Fruit fly (Drosophila melanogaster): ENCODE measurements around the gene Ubc2.
A peak's percentile ranks its signal among the peaks of the same experiment; 100 is the strongest.

The Ubc2 gene

dm6 chr2L:10732343-10732808, 35.4 kb downstream of the Ubc2 start, which contains the start of the genes EMC3 and Dpy-30L1 (continued):
- no peak for TF ChIP-seq CG10274 (GFP tag; optimal IDR thresholded peaks at IDR 0.05)
- no peak for TF ChIP-seq ken (GFP tag; IDR thresholded peaks at IDR 0.05)
- TF ChIP-seq salm (tag; optimal IDR thresholded peaks at IDR 0.05) = no peak
- no peak for TF ChIP-seq wdn (GFP tag; IDR thresholded peaks at IDR 0.05)
- 0 out of 2 replicates have a peak, but pooled peaks have one; percentile 23 for TF ChIP-seq CG7372 (GFP tag; IDR thresholded peaks at IDR 0.05)
- peak; percentile 92 for TF ChIP-seq unc-4 (GFP tag; IDR thresholded peaks at IDR 0.05; ENCODE audit: partially characterized antibody)
- no peak for TF ChIP-seq CG2875 (GFP tag; optimal IDR thresholded peaks at IDR 0.05)
- no peak for TF ChIP-seq CG32772 (GFP tag; IDR thresholded peaks at IDR 0.05)
- TF ChIP-seq Fer3 (tag; optimal IDR thresholded peaks at IDR 0.05) = peak; percentile 44
- no peak for TF ChIP-seq psq (GFP tag; optimal IDR thresholded peaks at IDR 0.05)
- no peak for TF ChIP-seq CG10321 (GFP tag; IDR thresholded peaks at IDR 0.05)
- peak; percentile 1 for TF ChIP-seq CG4328 (GFP tag; optimal IDR thresholded peaks at IDR 0.05)
- peak; percentile 48 for TF ChIP-seq H2.0 (GFP tag; IDR thresholded peaks at IDR 0.05)
- no peak for TF ChIP-seq CG11398 (GFP tag; optimal IDR thresholded peaks at IDR 0.05)
- peak; percentile 47; the same call in 1 of the 2 replicates for TF ChIP-seq ranshi (GFP tag; IDR thresholded peaks at IDR 0.05)
- TF ChIP-seq CG6791 (GFP tag; IDR thresholded peaks at IDR 0.05; ENCODE audit: partially characterized antibody) = peak; percentile 42; the same call in 1 of the 3 replicates
- no peak for TF ChIP-seq jigr1 (GFP tag; IDR thresholded peaks at IDR 0.05)
- TF ChIP-seq sima (GFP tag; optimal IDR thresholded peaks at IDR 0.05) = no peak
- no peak for TF ChIP-seq eyg (GFP tag; optimal IDR thresholded peaks at IDR 0.05)
- TF ChIP-seq CG17568 (GFP tag; optimal IDR thresholded peaks at IDR 0.05) = no peak
- no peak for TF ChIP-seq CG6654 (GFP tag; optimal IDR thresholded peaks at IDR 0.05)
- no peak for TF ChIP-seq CG18599 (GFP tag; optimal IDR thresholded peaks at IDR 0.05)
- TF ChIP-seq knrl (GFP tag; IDR thresholded peaks at IDR 0.05; ENCODE audit: partially characterized antibody) = peak; percentile 86
- peak; percentile 78 for TF ChIP-seq CG12391 (tag; optimal IDR thresholded peaks at IDR 0.05)
- TF ChIP-seq CG2199 (GFP tag; IDR thresholded peaks at IDR 0.05) = no peak
- TF ChIP-seq tna (GFP tag; IDR thresholded peaks at IDR 0.05; ENCODE audit: partially characterized antibody) = peak; percentile 70
- no peak for TF ChIP-seq pfk (GFP tag; optimal IDR thresholded peaks at IDR 0.05)
- no peak for TF ChIP-seq CG8359 (GFP tag; optimal IDR thresholded peaks at IDR 0.05; ENCODE audit: borderline replicate concordance)
- TF ChIP-seq HmgZ (tag; optimal IDR thresholded peaks at IDR 0.05) = peak; percentile 64
- TF ChIP-seq Mrtf (GFP tag; IDR thresholded peaks at IDR 0.05) = no peak
- TF ChIP-seq C15 (GFP tag; IDR thresholded peaks at IDR 0.05) = no peak
- no peak for TF ChIP-seq en (GFP tag; optimal IDR thresholded peaks at IDR 0.05)
- no peak for TF ChIP-seq Hmx (GFP tag; optimal IDR thresholded peaks at IDR 0.05)
- TF ChIP-seq pb (GFP tag; optimal IDR thresholded peaks at IDR 0.05) = no peak
- no peak for TF ChIP-seq hkb (optimal IDR thresholded peaks at IDR 0.05)
- peak; percentile 57 for TF ChIP-seq hkb (GFP tag; IDR thresholded peaks at IDR 0.05)
- peak; percentile 24 for TF ChIP-seq ERR (GFP tag; optimal IDR thresholded peaks at IDR 0.05)
- TF ChIP-seq Ets97D (GFP tag; optimal IDR thresholded peaks at IDR 0.05) = peak; percentile 57
- peak; percentile 45 for TF ChIP-seq Dip3 (GFP tag; optimal IDR thresholded peaks at IDR 0.05)
- TF ChIP-seq Aef1 (GFP tag; IDR thresholded peaks at IDR 0.05) = peak; percentile 36; the same call in 1 of the 3 replicates
- TF ChIP-seq croc (GFP tag; conservative IDR thresholded peaks at IDR 0.05) = no peak
- no peak for TF ChIP-seq sug (tag; optimal IDR thresholded peaks at IDR 0.05)
- no peak for TF ChIP-seq CrebB (tag; optimal IDR thresholded peaks at IDR 0.05)
- TF ChIP-seq CG17802 (tag; optimal IDR thresholded peaks at IDR 0.05) = no peak
- TF ChIP-seq esg (GFP tag; conservative IDR thresholded peaks at IDR 0.05) = 0 out of 2 replicates have a peak, but pooled peaks have one; percentile 19
- TF ChIP-seq ATbp (GFP tag; optimal IDR thresholded peaks at IDR 0.05) = no peak
- TF ChIP-seq Poxn (GFP tag; IDR thresholded peaks at IDR 0.05) = no peak
- peak; percentile 8 for TF ChIP-seq dm (GFP tag; optimal IDR thresholded peaks at IDR 0.05)
- TF ChIP-seq CG1024 (GFP tag; IDR thresholded peaks at IDR 0.05) = no peak
- TF ChIP-seq run (tag; optimal IDR thresholded peaks at IDR 0.05) = no peak
- TF ChIP-seq Dek (tag; optimal IDR thresholded peaks at IDR 0.05) = peak; percentile 16

All from whole organism, embryonic.